Worm (Caenorhabditis elegans): ENCODE data around the gene tba-9.

ce11 chrX:3282306-3282705 is 29.7 kb downstream of the tba-9 start, which contains the start of gene K09C4.5:
- TF ChIP-seq dao-5 (tag; optimal IDR thresholded peaks at IDR 0.05) = no peak
- no peak for TF ChIP-seq W03F9.2 (tag; optimal IDR thresholded peaks at IDR 0.05)
